Fruit fly (Drosophila melanogaster): Measurements from ENCODE around the gene Cph.

Cph gene

dm6 chrX:7227311-7227710, 89.8 kb downstream of the Cph start (continued):
- TF ChIP-seq pb (GFP tag; optimal IDR thresholded peaks at IDR 0.05) (no peak), Hmr (GFP tag; optimal IDR thresholded peaks at IDR 0.05) (peak; percentile 52), Dbx (GFP tag; IDR thresholded peaks at IDR 0.05) (no peak), dpn (GFP tag; optimal IDR thresholded peaks at IDR 0.05) (no peak), wek (GFP tag; optimal IDR thresholded peaks at IDR 0.05) (no peak), sens-2 (GFP tag; IDR thresholded peaks at IDR 0.05) (no peak), CG14860 (GFP tag; IDR thresholded peaks at IDR 0.05; ENCODE audit: partially characterized antibody) (no peak), CG7271 (tag; optimal IDR thresholded peaks at IDR 0.05) (no peak), so (GFP tag; IDR thresholded peaks at IDR 0.05) (no peak), CG9437 (GFP tag; optimal IDR thresholded peaks at IDR 0.05) (no peak), phol (tag; optimal IDR thresholded peaks at IDR 0.05) (no peak), Antp (GFP tag; optimal IDR thresholded peaks at IDR 0.05) (no peak), ATbp (GFP tag; optimal IDR thresholded peaks at IDR 0.05) (peak; percentile 64), D19A (tag; optimal IDR thresholded peaks at IDR 0.05) (no peak), CG6765 (GFP tag; optimal IDR thresholded peaks at IDR 0.05) (no peak), CG12071 (GFP tag; optimal IDR thresholded peaks at IDR 0.05) (peak; percentile 22), Fer1 (GFP tag; optimal IDR thresholded peaks at IDR 0.05) (no peak), CG12391 (tag; optimal IDR thresholded peaks at IDR 0.05) (no peak), Aef1 (GFP tag; IDR thresholded peaks at IDR 0.05) (no peak), PHDP (tag; optimal IDR thresholded peaks at IDR 0.05) (peak; percentile 11), CG14050 (GFP tag; IDR thresholded peaks at IDR 0.05) (no peak), fd3F (GFP tag; optimal IDR thresholded peaks at IDR 0.05) (no peak), tll (GFP tag; optimal IDR thresholded peaks at IDR 0.05) (peak in 1 of 2 experiments; percentile 20), Dad (GFP tag; optimal IDR thresholded peaks at IDR 0.05) (no peak), Spps (tag; optimal IDR thresholded peaks at IDR 0.05) (no peak), CG8290 (GFP tag; optimal IDR thresholded peaks at IDR 0.05) (no peak), CG8290 (tag; optimal IDR thresholded peaks at IDR 0.05) (peak in 1 of 2 experiments; percentile 9), CG15696 (tag; optimal IDR thresholded peaks at IDR 0.05) (peak; percentile 51), CG18262 (tag; optimal IDR thresholded peaks at IDR 0.05) (no peak), Stat92E (GFP tag; optimal IDR thresholded peaks at IDR 0.05) (no peak), CG6254 (GFP tag; optimal IDR thresholded peaks at IDR 0.05) (no peak), CG12769 (tag; optimal IDR thresholded peaks at IDR 0.05) (peak; percentile 25), CG32532 (GFP tag; IDR thresholded peaks at IDR 0.05) (no peak), CG15479 (GFP tag; optimal IDR thresholded peaks at IDR 0.05) (no peak), tio (GFP tag; optimal IDR thresholded peaks at IDR 0.05) (no peak), Sox100B (GFP tag; optimal IDR thresholded peaks at IDR 0.05) (peak; percentile 27), CG15601 (tag; optimal IDR thresholded peaks at IDR 0.05) (peak; percentile 44), CG7987 (GFP tag; optimal IDR thresholded peaks at IDR 0.05) (peak; percentile 43), CG9797 (GFP tag; optimal IDR thresholded peaks at IDR 0.05) (no peak), Hr78 (GFP tag; optimal IDR thresholded peaks at IDR 0.05) (no peak), Vsx1 (GFP tag; optimal IDR thresholded peaks at IDR 0.05) (peak; percentile 13), CG11504 (tag; optimal IDR thresholded peaks at IDR 0.05) (no peak), Hsf (GFP tag; optimal IDR thresholded peaks at IDR 0.05) (no peak), aop (GFP tag; IDR thresholded peaks at IDR 0.05) (no peak), CG3163 (GFP tag; optimal IDR thresholded peaks at IDR 0.05) (no peak), CG12299 (tag; optimal IDR thresholded peaks at IDR 0.05) (no peak), CG16779 (GFP tag; IDR thresholded peaks at IDR 0.05) (no peak), cwo (GFP tag; optimal IDR thresholded peaks at IDR 0.05) (no peak), CG9215 (GFP tag; IDR thresholded peaks at IDR 0.05) (no peak), ab (GFP tag; optimal IDR thresholded peaks at IDR 0.05) (no peak)
